Worm (Caenorhabditis elegans) whole organism, L3 larva: ENCODE measurements around the gene mesp-1.

Experiments used
- R02D3.7 ChIP-seq: fragments of 150-350 bp; optimal IDR thresholded peaks from 2 replicates; lab custom pipeline; 2014; ENCODE audit warnings: missing biosample characterization, missing genetic modification characterization
- aly-2 ChIP-seq: fragments of 150-350 bp; optimal IDR thresholded peaks from 2 replicates; lab custom pipeline; 2014; ENCODE audit warnings: missing biosample characterization, missing genetic modification characterization
- ceh-16 ChIP-seq: sonication (generic microtip); optimal IDR thresholded peaks from 2 replicates; lab custom pipeline; 2017; ENCODE audit warnings: missing biosample characterization, missing genetic modification characterization
- ceh-28 ChIP-seq: fragments of 150-350 bp; optimal IDR thresholded peaks from 2 replicates; lab custom pipeline; 2014; ENCODE audit warnings: missing biosample characterization, missing genetic modification reagents, missing genetic modification characterization
- ceh-82 ChIP-seq: fragments of 150-350 bp; optimal IDR thresholded peaks from 2 replicates; lab custom pipeline; 2014; ENCODE audit warnings: missing biosample characterization, missing genetic modification characterization
- ceh-9 ChIP-seq: sonication (generic microtip); optimal IDR thresholded peaks from 2 replicates; lab custom pipeline; 2018; ENCODE audit warnings: missing biosample characterization, missing genetic modification characterization
- daf-12 ChIP-seq: fragments of 150-350 bp; optimal IDR thresholded peaks from 2 replicates; lab custom pipeline; 2014; ENCODE audit warnings: missing biosample characterization, missing genetic modification reagents, missing genetic modification characterization
- egl-5 ChIP-seq: fragments of 150-350 bp; optimal IDR thresholded peaks from 2 replicates; lab custom pipeline; 2017; ENCODE audit warnings: missing biosample characterization, missing genetic modification reagents, missing genetic modification characterization, inconsistent platforms
- elt-1 ChIP-seq: fragments of 150-350 bp; optimal IDR thresholded peaks from 2 replicates; lab custom pipeline; 2014; ENCODE audit warnings: missing biosample characterization, missing genetic modification characterization
- elt-2 ChIP-seq: sonication (generic microtip); optimal IDR thresholded peaks from 2 replicates; lab custom pipeline; 2016; ENCODE audit warnings: missing genetic modification reagents, mild to moderate bottlenecking, missing genetic modification characterization, missing compliant biosample characterization
- eor-1 ChIP-seq, 2 experiments: fragments of 150-350 bp; optimal IDR thresholded peaks; 2 replicates each; lab custom pipeline; 2014 to 2018; ENCODE audit warnings: missing biosample characterization in 2 of 2, missing genetic modification characterization in 2 of 2
- fkh-10 ChIP-seq: sonication (generic microtip); optimal IDR thresholded peaks from 2 replicates; lab custom pipeline; 2017; ENCODE audit warnings: missing biosample characterization, missing genetic modification reagents, missing genetic modification characterization
- hmg-11 ChIP-seq: sonication (generic microtip); optimal IDR thresholded peaks from 2 replicates; lab custom pipeline; 2016; ENCODE audit warnings: missing genetic modification characterization, missing compliant biosample characterization
- lsy-12 ChIP-seq: sonication (generic microtip); optimal IDR thresholded peaks from 2 replicates; lab custom pipeline; 2016; ENCODE audit warnings: mild to moderate bottlenecking, missing genetic modification characterization, missing compliant biosample characterization
- mdl-1 ChIP-seq: fragments of 150-350 bp; optimal IDR thresholded peaks from 2 replicates; lab custom pipeline; 2014; ENCODE audit warnings: missing biosample characterization, missing genetic modification characterization
- mml-1 ChIP-seq: fragments of 150-350 bp; sonication (generic microtip); optimal IDR thresholded peaks from 3 replicates; lab custom pipeline; 2014; ENCODE audit warnings: missing biosample characterization, missing genetic modification characterization
- nfya-1 ChIP-seq: sonication (generic microtip); optimal IDR thresholded peaks from 2 replicates; lab custom pipeline; 2017; ENCODE audit warnings: missing genetic modification characterization, mild to moderate bottlenecking, missing compliant biosample characterization, antibody characterized with exemption, moderate library complexity; ENCODE audit not compliant: insufficient read depth
- nhr-11 ChIP-seq: fragments of 150-350 bp; optimal IDR thresholded peaks from 2 replicates; lab custom pipeline; 2014; ENCODE audit warnings: missing biosample characterization, missing genetic modification characterization
- nhr-12 ChIP-seq: fragments of 150-350 bp; optimal IDR thresholded peaks from 2 replicates; lab custom pipeline; 2014; ENCODE audit warnings: missing biosample characterization, missing genetic modification characterization
- nhr-237 ChIP-seq: fragments of 150-350 bp; optimal IDR thresholded peaks from 2 replicates; lab custom pipeline; 2014; ENCODE audit warnings: missing biosample characterization, missing genetic modification characterization
- nhr-25 ChIP-seq: sonication (generic microtip); optimal IDR thresholded peaks from 2 replicates; lab custom pipeline; 2017; ENCODE audit warnings: missing biosample characterization, missing genetic modification characterization
- nhr-28 ChIP-seq: fragments of 150-350 bp; optimal IDR thresholded peaks from 2 replicates; lab custom pipeline; 2014; ENCODE audit warnings: missing biosample characterization, missing genetic modification characterization
- nhr-67 ChIP-seq: fragments of 150-350 bp; optimal IDR thresholded peaks from 2 replicates; lab custom pipeline; 2014; ENCODE audit warnings: missing biosample characterization, missing genetic modification characterization
- nhr-76 ChIP-seq: fragments of 150-350 bp; sonication (generic microtip); optimal IDR thresholded peaks from 5 replicates; lab custom pipeline; 2014; ENCODE audit warnings: missing biosample characterization, missing genetic modification characterization
- pha-4 ChIP-seq: fragments of 150-350 bp; optimal IDR thresholded peaks from 2 replicates; lab custom pipeline; 2014; ENCODE audit warnings: missing biosample characterization, missing genetic modification reagents, missing genetic modification characterization
- pqm-1 ChIP-seq: fragments of 150-350 bp; optimal IDR thresholded peaks from 2 replicates; lab custom pipeline; 2017; ENCODE audit warnings: missing biosample characterization, missing genetic modification characterization, inconsistent platforms
- sea-2 ChIP-seq: fragments of 150-350 bp; sonication (generic microtip); optimal IDR thresholded peaks from 4 replicates; lab custom pipeline; 2014; ENCODE audit warnings: missing biosample characterization, missing genetic modification reagents, missing genetic modification characterization
- snpc-4 ChIP-seq: fragments of 150-350 bp; optimal IDR thresholded peaks from 2 replicates; lab custom pipeline; 2014; ENCODE audit warnings: missing biosample characterization, missing genetic modification characterization
- tbx-2 ChIP-seq: sonication (generic microtip); optimal IDR thresholded peaks from 2 replicates; lab custom pipeline; 2016; ENCODE audit warnings: mild to moderate bottlenecking, missing genetic modification characterization, missing compliant biosample characterization
- unc-62 ChIP-seq: fragments of 150-350 bp; sonication (generic microtip); optimal IDR thresholded peaks from 4 replicates; lab custom pipeline; 2014; ENCODE audit warnings: missing biosample characterization, missing genetic modification reagents, missing genetic modification characterization
- zag-1 ChIP-seq: fragments of 150-350 bp; optimal IDR thresholded peaks from 2 replicates; lab custom pipeline; 2014; ENCODE audit warnings: missing biosample characterization, missing genetic modification characterization
- ztf-11 ChIP-seq: fragments of 150-350 bp; optimal IDR thresholded peaks from 2 replicates; lab custom pipeline; 2014; ENCODE audit warnings: missing biosample characterization, missing genetic modification characterization

mesp-1 gene

DNA sequence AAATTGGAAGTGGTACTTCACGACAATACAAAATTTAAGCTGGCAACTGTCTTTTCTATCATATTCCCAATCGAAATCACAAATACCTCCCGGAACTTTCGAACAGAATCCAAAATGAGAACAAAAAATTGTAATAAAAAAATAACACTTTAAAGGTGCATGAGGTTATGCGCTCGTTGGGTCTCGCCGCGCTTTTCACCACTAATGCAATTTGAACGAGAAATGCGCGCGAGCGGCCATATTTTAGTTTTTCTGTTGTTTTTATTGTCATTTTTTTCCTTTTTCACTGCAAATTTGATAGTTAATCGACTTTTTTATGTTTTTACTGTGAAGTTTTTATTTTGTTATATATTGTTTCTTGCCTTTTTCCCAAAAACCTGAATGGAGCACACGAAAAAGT lies 11.9 kb downstream of the mesp-1 start, which contains the start of gene mes-6 (continued):
- TF ChIP-seq ceh-82 (tag; lab: Kevin White, UChicago): no peak
- peak; percentile 57 for TF ChIP-seq nfya-1
- TF ChIP-seq, all 47 proteins: peak for 7

DNA sequence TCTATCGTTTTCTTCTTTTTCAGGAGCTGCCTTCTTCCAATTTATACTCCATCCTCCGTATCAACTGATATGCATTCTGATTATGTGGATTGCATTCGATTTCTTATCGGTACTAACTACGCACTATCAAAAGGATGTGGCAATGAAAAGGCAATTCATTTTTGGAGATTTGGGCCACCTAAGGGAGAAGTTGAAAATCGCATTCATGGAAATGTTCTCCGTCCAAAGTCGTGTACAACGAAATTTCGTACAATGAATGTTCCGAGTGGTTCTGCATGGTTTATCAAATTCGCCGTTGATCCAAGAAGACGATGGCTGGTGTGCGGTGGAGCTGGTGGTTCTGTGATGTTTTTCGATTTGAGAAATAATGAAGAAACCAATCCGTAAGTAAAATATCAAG lies 13.6 kb downstream of the mesp-1 start, which contains the start of gene C09G4.4:
C09G4.4 (plus strand) TSS at position 301 of the 400 bp plus-strand sequence.
- TF ChIP-seq mml-1 (tag; lab: Kevin White, UChicago): no peak
- TF ChIP-seq tbx-2: no peak
- no peak for TF ChIP-seq snpc-4 (tag; lab: Kevin White, UChicago)
- TF ChIP-seq ceh-82 (tag; lab: Kevin White, UChicago): no peak

DNA sequence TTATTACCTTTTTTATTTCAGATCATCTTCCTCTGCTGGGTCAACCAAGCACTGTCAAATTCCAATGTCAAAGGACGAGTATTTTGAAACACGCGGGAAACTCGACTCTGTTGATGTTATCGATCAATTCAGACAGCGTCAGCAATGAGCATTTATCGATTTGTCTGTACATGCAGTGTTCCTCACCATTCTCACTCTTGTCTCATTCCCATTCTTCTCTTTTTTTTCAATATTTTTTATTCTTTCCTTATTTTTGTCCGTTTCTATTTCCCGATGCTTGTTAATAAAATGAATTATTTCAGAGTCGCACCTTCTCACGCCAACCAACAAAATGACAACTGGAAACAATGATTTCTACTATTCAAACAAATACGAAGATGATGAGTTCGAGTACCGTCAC lies 14.5 kb downstream of the mesp-1 start, which contains the start of gene cks-1:
cks-1 (plus strand) TSS at position 301 of the 400 bp plus-strand sequence.
- TF ChIP-seq nhr-28 (tag; lab: Kevin White, UChicago): no peak
- TF ChIP-seq, all 47 proteins: peak for 0

DNA sequence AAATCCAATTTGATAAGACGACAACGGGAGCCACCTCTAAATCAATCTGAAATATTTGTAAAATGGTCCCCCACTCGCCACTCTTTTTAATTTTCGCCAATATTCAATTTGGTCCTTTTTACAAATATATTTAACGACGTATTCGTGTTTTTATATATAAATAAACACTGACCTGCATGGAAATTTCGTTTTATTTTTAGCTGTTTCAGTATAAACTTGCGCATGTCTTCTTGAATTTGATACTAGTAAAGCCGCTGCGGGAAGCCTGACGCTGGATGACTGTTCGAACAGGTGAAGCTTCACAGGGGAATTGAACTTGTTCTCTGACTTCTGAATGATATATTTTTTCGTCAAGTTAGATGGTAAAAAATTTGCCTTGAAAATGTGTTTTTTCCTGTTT lies 15.4 kb downstream of the mesp-1 start:
- no peak for TF ChIP-seq nhr-67
- TF ChIP-seq ztf-11 (tag; lab: Kevin White, UChicago): no peak
- no peak for TF ChIP-seq sea-2 (GFP tag; lab: Kevin White, UChicago)
- no peak for TF ChIP-seq nhr-12 (tag; lab: Kevin White, UChicago)
- TF ChIP-seq snpc-4 (tag; lab: Kevin White, UChicago): no peak
- no peak for TF ChIP-seq pqm-1 (tag; lab: Kevin White, UChicago)

DNA sequence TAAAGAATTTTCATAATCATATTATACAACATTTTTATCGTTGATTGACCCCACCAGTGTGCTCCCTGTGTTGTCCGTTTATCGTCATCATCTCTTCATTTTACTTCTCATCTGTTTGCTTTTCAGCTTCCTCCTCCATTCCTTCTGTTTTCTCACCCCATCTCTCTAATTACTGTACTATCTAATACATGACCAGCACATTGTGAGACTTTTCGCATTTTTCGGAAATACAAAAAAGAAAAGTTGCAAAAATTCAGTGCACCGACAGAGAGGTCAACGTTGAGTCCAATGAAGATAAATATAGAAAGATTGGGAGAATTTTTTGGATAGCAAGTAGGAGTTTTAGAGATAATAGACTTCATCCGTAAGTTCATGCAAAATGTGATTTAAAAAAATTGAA lies 20.8 kb downstream of the mesp-1 start:
- TF ChIP-seq nhr-11 (tag; lab: Kevin White, UChicago) (no peak), mdl-1 (no peak), nhr-28 (tag; lab: Kevin White, UChicago) (no peak), ceh-28 (tag; lab: Kevin White, UChicago) (no peak), nhr-237 (tag; lab: Kevin White, UChicago) (no peak), nhr-67 (no peak), unc-62 (GFP tag; lab: Kevin White, UChicago) (no peak), R02D3.7 (tag; lab: Kevin White, UChicago) (no peak), eor-1 (tag; optimal IDR thresholded peaks at IDR 0.05; lab: Kevin White, UChicago) (no peak), ceh-9 (tag; lab: Kevin White, UChicago) (no peak), ceh-16 (no peak), lsy-12 (tag; lab: Kevin White, UChicago) (no peak), egl-5 (tag; lab: Kevin White, UChicago) (no peak), zag-1 (tag; lab: Kevin White, UChicago) (no peak), tbx-2 (no peak), nhr-25 (tag; lab: Kevin White, UChicago) (no peak), snpc-4 (tag; lab: Kevin White, UChicago) (no peak), pha-4 (tag; lab: Kevin White, UChicago) (no peak)
- TF ChIP-seq, all 47 proteins: peak for 0

DNA sequence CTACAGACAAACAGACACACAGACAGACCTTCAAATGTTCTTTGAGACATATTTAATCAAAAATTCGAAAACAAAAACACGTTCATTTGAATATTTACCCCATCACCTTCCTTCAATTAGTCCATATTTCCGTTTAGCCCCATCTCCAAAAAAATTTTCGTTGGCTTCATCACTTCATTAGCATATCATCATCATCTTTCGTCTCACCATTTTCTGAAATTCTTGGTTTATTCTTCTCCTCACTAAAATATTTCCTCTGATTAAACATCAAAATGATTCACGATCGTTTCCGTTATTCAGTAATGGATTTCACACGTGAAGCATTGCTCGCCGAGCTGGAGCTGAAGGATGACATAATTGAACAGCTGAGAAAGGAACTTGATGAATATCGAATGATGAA lies 21.5 kb downstream of the mesp-1 start, which contains the start of gene pkg-2:
pkg-2 (plus strand) TSS at position 301 of the 400 bp plus-strand sequence.
- TF ChIP-seq daf-12 (tag; lab: Kevin White, UChicago): no peak
- TF ChIP-seq nhr-76: no peak
- no peak for TF ChIP-seq elt-2 (tag; lab: Kevin White, UChicago)
- no peak for TF ChIP-seq ceh-9 (tag; lab: Kevin White, UChicago)
- TF ChIP-seq nhr-28 (tag; lab: Kevin White, UChicago): no peak
- no peak for TF ChIP-seq egl-5 (tag; lab: Kevin White, UChicago)
- TF ChIP-seq tbx-2: no peak
- no peak for TF ChIP-seq elt-1
- no peak for TF ChIP-seq aly-2 (tag; lab: Kevin White, UChicago)
- no peak for TF ChIP-seq nhr-11 (tag; lab: Kevin White, UChicago)
- no peak for TF ChIP-seq fkh-10 (GFP tag; lab: Kevin White, UChicago)
- no peak for TF ChIP-seq nhr-12 (tag; lab: Kevin White, UChicago)
- no peak for TF ChIP-seq hmg-11 (tag; lab: Kevin White, UChicago)
